Worm (Caenorhabditis elegans): Measurements from ENCODE around the gene npax-1.

The npax-1 gene

DNA sequence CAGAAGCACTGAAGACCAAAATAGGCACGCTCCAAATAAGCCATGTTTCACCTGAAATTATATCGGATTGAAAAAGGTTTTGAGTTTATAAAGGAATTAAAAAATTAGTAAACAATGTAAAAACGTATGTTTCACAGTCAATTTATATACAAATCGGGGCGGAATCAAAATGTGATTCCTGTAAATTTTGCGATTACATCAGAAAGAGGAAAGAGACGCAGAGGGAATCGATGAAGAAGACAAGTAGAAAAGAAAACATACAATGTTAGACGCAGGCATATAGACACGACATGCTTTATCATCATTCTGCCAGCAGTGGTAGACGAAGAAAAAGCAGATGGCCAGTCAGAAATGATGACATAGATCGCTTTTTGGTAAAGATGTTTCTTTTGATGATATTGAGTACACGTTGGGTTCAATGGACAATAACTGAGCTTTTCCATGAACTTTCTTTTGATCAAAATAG lies 32.9 kb upstream of the npax-1 start, which contains the start of gene msra-1 (continued):
- TF ChIP-seq zip-2 (tag; optimal IDR thresholded peaks at IDR 0.05), result no peak
- peak; percentile 20 for TF ChIP-seq pqm-1 (tag; optimal IDR thresholded peaks at IDR 0.05)
- peak; percentile 54 for TF ChIP-seq T20F7.1 (GFP tag; optimal IDR thresholded peaks at IDR 0.05)
- no peak for TF ChIP-seq pha-4 (GFP tag; IDR thresholded peaks at IDR 0.05)
- TF ChIP-seq pha-4 (tag; optimal IDR thresholded peaks at IDR 0.05), result no peak
- TF ChIP-seq F44E2.7 (GFP tag; IDR thresholded peaks at IDR 0.05), result no peak
- peak; percentile 68 for TF ChIP-seq mes-2 (tag; optimal IDR thresholded peaks at IDR 0.05; ENCODE audit: poor library complexity, severe bottlenecking)
- no peak for TF ChIP-seq ZK337.2 (GFP tag; IDR thresholded peaks at IDR 0.05)
- TF ChIP-seq snpc-4 (tag; optimal IDR thresholded peaks at IDR 0.05), result no peak
- TF ChIP-seq F49E8.2 (tag; optimal IDR thresholded peaks at IDR 0.05; ENCODE audit: borderline replicate concordance), result no peak
- no peak for TF ChIP-seq ceh-28 (tag; optimal IDR thresholded peaks at IDR 0.05)
- no peak for TF ChIP-seq dmd-9 (GFP tag; IDR thresholded peaks at IDR 0.05)
- TF ChIP-seq nhr-6 (tag; optimal IDR thresholded peaks at IDR 0.05), result no peak
- peak; percentile 75 for TF ChIP-seq nhr-28 (tag; optimal IDR thresholded peaks at IDR 0.05)
- TF ChIP-seq ceh-32 (tag; optimal IDR thresholded peaks at IDR 0.05; ENCODE audit: poor library complexity), result no peak
- TF ChIP-seq nhr-77 (tag; optimal IDR thresholded peaks at IDR 0.05), result no peak
- no peak; the same call in 1 of the 2 replicates for TF ChIP-seq php-3 (GFP tag; IDR thresholded peaks at IDR 0.05)
- peak; percentile 28 for TF ChIP-seq dpl-1 (GFP tag; optimal IDR thresholded peaks at IDR 0.05)
- no peak for TF ChIP-seq Y75B8A.6 (GFP tag; IDR thresholded peaks at IDR 0.05)
- peak; percentile 26 for TF ChIP-seq nhr-11 (tag; optimal IDR thresholded peaks at IDR 0.05)
- peak; percentile 82 for TF ChIP-seq hlh-11 (tag; optimal IDR thresholded peaks at IDR 0.05)
- peak in 1 of 2 experiments; percentile 65 for TF ChIP-seq lsy-2 (tag; optimal IDR thresholded peaks at IDR 0.05)
- TF ChIP-seq daf-16 (GFP tag; optimal IDR thresholded peaks at IDR 0.05), result no peak
- peak; percentile 74 for TF ChIP-seq daf-16 (tag; optimal IDR thresholded peaks at IDR 0.05)
- no peak for TF ChIP-seq nhr-42 (GFP tag; IDR thresholded peaks at IDR 0.05)
- no peak for TF ChIP-seq ztf-11 (tag; optimal IDR thresholded peaks at IDR 0.05)
- peak; percentile 1 for TF ChIP-seq ztf-7 (tag; optimal IDR thresholded peaks at IDR 0.05)
- TF ChIP-seq D1046.2 (GFP tag; IDR thresholded peaks at IDR 0.05), result no peak
- TF ChIP-seq dmd-8 (GFP tag; IDR thresholded peaks at IDR 0.05), result no peak
- no peak for TF ChIP-seq ceh-44 (GFP tag; IDR thresholded peaks at IDR 0.05)
- peak; percentile 56 for TF ChIP-seq hlh-30 (tag; optimal IDR thresholded peaks at IDR 0.05; ENCODE audit: insufficient read depth)
- peak; percentile 81 for TF ChIP-seq mxl-3 (GFP tag; optimal IDR thresholded peaks at IDR 0.05)

DNA sequence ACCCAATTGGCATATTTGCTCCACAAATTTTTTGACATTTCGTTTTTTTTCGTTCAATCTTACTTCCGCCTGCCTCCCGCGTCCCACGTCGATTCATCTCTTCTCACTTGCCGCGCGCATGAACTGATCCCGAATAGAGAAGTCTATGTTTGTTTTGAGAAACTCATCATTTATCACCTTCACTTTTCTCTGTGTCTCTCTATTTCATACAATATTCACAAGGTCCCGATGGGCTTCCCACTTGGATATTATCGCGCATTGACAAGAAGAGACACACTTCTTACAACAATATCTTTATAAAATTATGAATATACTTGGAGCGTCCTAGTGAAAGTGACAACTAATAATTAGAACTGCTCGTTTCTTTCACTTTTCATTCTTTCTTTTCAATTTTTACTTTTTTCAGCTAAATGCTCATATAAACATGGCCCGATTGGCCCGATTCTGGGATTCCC lies 27.4 kb upstream of the npax-1 start, which contains the start of gene insc-1:
insc-1 (plus strand) TSS at position 405 of the 455 bp plus-strand sequence.
- TF ChIP-seq dve-1 (tag; optimal IDR thresholded peaks at IDR 0.05; ENCODE audit: insufficient read depth) (no peak), hif-1 (tag; optimal IDR thresholded peaks at IDR 0.05) (no peak), dmd-6 (GFP tag; IDR thresholded peaks at IDR 0.05) (no peak)

- no peak for TF ChIP-seq snpc-1.2 (GFP tag; IDR thresholded peaks at IDR 0.05)
- TF ChIP-seq unc-39 (tag; optimal IDR thresholded peaks at IDR 0.05), result no peak
- TF ChIP-seq duxl-1 (tag; optimal IDR thresholded peaks at IDR 0.05; ENCODE audit: poor library complexity), result no peak
- no peak for TF ChIP-seq php-3 (GFP tag; IDR thresholded peaks at IDR 0.05)
- TF ChIP-seq ceh-28 (tag; optimal IDR thresholded peaks at IDR 0.05), result no peak
- TF ChIP-seq lim-7 (GFP tag; IDR thresholded peaks at IDR 0.05), result no peak
Measured at ce11 chrII:7357176-7357575, 26.1 kb upstream of the npax-1 start.

All from whole organism, L4 larva.